Fruit fly (Drosophila melanogaster): ENCODE measurements around the gene Ugt302E1.

- no peak for TF ChIP-seq usp (GFP tag; optimal IDR thresholded peaks at IDR 0.05)
- no peak for TF ChIP-seq Vsx2 (GFP tag; optimal IDR thresholded peaks at IDR 0.05; ENCODE audit: partially characterized antibody)
- peak; percentile 57 for TF ChIP-seq dmrt93B (GFP tag; optimal IDR thresholded peaks at IDR 0.05)
- no peak for TF ChIP-seq Dfd (GFP tag; optimal IDR thresholded peaks at IDR 0.05)
- no peak for TF ChIP-seq N (GFP tag; optimal IDR thresholded peaks at IDR 0.05)
- peak; percentile 40 for TF ChIP-seq psq (GFP tag; optimal IDR thresholded peaks at IDR 0.05)
- TF ChIP-seq dsf (GFP tag; optimal IDR thresholded peaks at IDR 0.05; ENCODE audit: borderline replicate concordance): no peak
- TF ChIP-seq ey (GFP tag; optimal IDR thresholded peaks at IDR 0.05): no peak
- no peak for TF ChIP-seq tai (GFP tag; optimal IDR thresholded peaks at IDR 0.05)
- TF ChIP-seq Dif (GFP tag; optimal IDR thresholded peaks at IDR 0.05; ENCODE audit: partially characterized antibody): no peak
- TF ChIP-seq sv (GFP tag; optimal IDR thresholded peaks at IDR 0.05): no peak
These were observed 590 bp upstream of the Ugt302E1 start, which contains the start of gene Ugt302K1 for dm6 chr3R:11153799-11154273.
